Fruit fly (Drosophila melanogaster) whole organism, wandering third instar larva: ENCODE measurements around the gene CG10663.
A peak's percentile ranks its signal among the peaks of the same experiment; 100 is the strongest.

ENCODE experiments used
- Abd-B ChIP-seq: fragments of >200 bp; optimal IDR thresholded peaks from 2 replicates; lab custom pipeline; 2017; ENCODE audit warnings: missing biosample characterization, missing genetic modification characterization
- CG32264 ChIP-seq: fragments of 200-800 bp; sonication (Bioruptor generic); optimal IDR thresholded peaks from 2 replicates; lab custom pipeline; 2016; ENCODE audit warnings: missing biosample characterization, missing genetic modification characterization
- CG9705 ChIP-seq: fragments of 200-800 bp; sonication (Bioruptor generic); optimal IDR thresholded peaks from 2 replicates; lab custom pipeline; 2018; ENCODE audit warnings: missing biosample characterization, mild to moderate bottlenecking, missing genetic modification characterization
- CrebA ChIP-seq: fragments of 200-800 bp; sonication (Bioruptor generic); optimal IDR thresholded peaks from 2 replicates; lab custom pipeline; 2016; ENCODE audit warnings: missing biosample characterization, mild to moderate bottlenecking, missing genetic modification characterization, borderline replicate concordance
- Dfd ChIP-seq: fragments of >200 bp; optimal IDR thresholded peaks from 2 replicates; lab custom pipeline; 2017; ENCODE audit warnings: missing biosample characterization, missing genetic modification characterization
- Dif ChIP-seq: fragments of 200-275, 200-300 bp; sonication (Bioruptor generic); optimal IDR thresholded peaks from 2 replicates; lab custom pipeline; 2018; ENCODE audit warnings: missing biosample characterization, missing genetic modification characterization; ENCODE audit not compliant: partially characterized antibody
- GATAd ChIP-seq: sonication (Bioruptor generic); optimal IDR thresholded peaks from 2 replicates; lab custom pipeline; 2016; ENCODE audit warnings: missing biosample characterization, missing genetic modification characterization
- HLH106 ChIP-seq: fragments of 200-800 bp; optimal IDR thresholded peaks from 3 replicates; lab custom pipeline; 2019; ENCODE audit warnings: missing biosample characterization, mild to moderate bottlenecking, missing genetic modification characterization, moderate library complexity
- Hnf4 ChIP-seq: fragments of 200-800 bp; sonication (Bioruptor generic); optimal IDR thresholded peaks from 2 replicates; lab custom pipeline; 2016; ENCODE audit warnings: missing biosample characterization, mild to moderate bottlenecking, missing genetic modification characterization
- Hr78 ChIP-seq: fragments of >200 bp; optimal IDR thresholded peaks from 2 replicates; lab custom pipeline; 2017; ENCODE audit warnings: missing biosample characterization, missing genetic modification characterization
- Hr83 ChIP-seq: fragments of 200-300 bp; sonication (Bioruptor generic); optimal IDR thresholded peaks from 2 replicates; lab custom pipeline; 2016; ENCODE audit warnings: missing biosample characterization, mild to moderate bottlenecking, missing genetic modification characterization, moderate library complexity; ENCODE audit not compliant: poor library complexity, severe bottlenecking
- Jra ChIP-seq: sonication (Bioruptor generic); optimal IDR thresholded peaks from 2 replicates; lab custom pipeline; 2016; ENCODE audit warnings: missing biosample characterization, missing genetic modification characterization
- Mio ChIP-seq: sonication (Bioruptor generic); optimal IDR thresholded peaks from 2 replicates; lab custom pipeline; 2016; ENCODE audit warnings: missing biosample characterization, missing genetic modification characterization
- Myc ChIP-seq: fragments of >200 bp; optimal IDR thresholded peaks from 2 replicates; lab custom pipeline; 2017
- N ChIP-seq: fragments of >200 bp; optimal IDR thresholded peaks from 2 replicates; lab custom pipeline; 2018; ENCODE audit warnings: missing biosample characterization, missing external identifiers, missing genetic modification characterization
- OdsH ChIP-seq: fragments of 200-800 bp; sonication (Bioruptor generic); optimal IDR thresholded peaks from 2 replicates; lab custom pipeline; 2016; ENCODE audit warnings: missing biosample characterization, mild to moderate bottlenecking, missing genetic modification characterization
- Rel ChIP-seq, 2 experiments: fragments of 200-800 bp; sonication (Bioruptor generic) in 1 of 2; optimal IDR thresholded peaks; 2 replicates in 1 of 2; 3 replicates in 1 of 2; lab custom pipeline; 2016 to 2019; ENCODE audit warnings: mild to moderate bottlenecking in 2 of 2, missing biosample characterization in 2 of 2, missing genetic modification characterization in 2 of 2, moderate library complexity in 1 of 2
- Sp1 ChIP-seq: fragments of 200-800 bp; sonication (Bioruptor generic); optimal IDR thresholded peaks from 3 replicates; lab custom pipeline; 2019; ENCODE audit warnings: missing biosample characterization, mild to moderate bottlenecking, missing genetic modification characterization, moderate library complexity
- Vsx2 ChIP-seq: fragments of 200-300, 225-300 bp; sonication (Bioruptor generic); optimal IDR thresholded peaks from 2 replicates; lab custom pipeline; 2018; ENCODE audit warnings: missing biosample characterization, missing genetic modification characterization; ENCODE audit not compliant: partially characterized antibody
- br ChIP-seq: fragments of 200-800 bp; sonication (Bioruptor generic); optimal IDR thresholded peaks from 2 replicates; lab custom pipeline; 2016; ENCODE audit warnings: missing biosample characterization, missing genetic modification characterization
- brk ChIP-seq: fragments of 200-800 bp; sonication (Bioruptor generic); optimal IDR thresholded peaks from 2 replicates; lab custom pipeline; 2016; ENCODE audit warnings: missing biosample characterization, mild to moderate bottlenecking, missing genetic modification characterization
- dl ChIP-seq, 2 experiments: fragments of 175-275, 200-275 bp in 1 of 2; fragments of 200-275 bp in 1 of 2; sonication (Bioruptor generic); optimal IDR thresholded peaks; lab custom pipeline; 2018; ENCODE audit warnings: mild to moderate bottlenecking in 2 of 2, missing biosample characterization in 2 of 2, missing genetic modification characterization in 2 of 2, moderate library complexity in 2 of 2; ENCODE audit not compliant: partially characterized antibody in 2 of 2, insufficient read depth in 1 of 2
- dmrt93B ChIP-seq: fragments of 200-800 bp; sonication (Bioruptor generic); optimal IDR thresholded peaks from 2 replicates; lab custom pipeline; 2018; ENCODE audit warnings: missing biosample characterization, mild to moderate bottlenecking, missing genetic modification characterization
- dsf ChIP-seq: sonication (Bioruptor generic); optimal IDR thresholded peaks from 2 replicates; lab custom pipeline; 2016; ENCODE audit warnings: missing biosample characterization, missing genetic modification characterization, borderline replicate concordance
- ey ChIP-seq: fragments of 200-800 bp; sonication (Bioruptor generic); optimal IDR thresholded peaks from 2 replicates; lab custom pipeline; 2016; ENCODE audit warnings: missing biosample characterization, missing genetic modification characterization
- foxo ChIP-seq, 2 experiments: fragments of 200-800 bp; sonication (Bioruptor generic); optimal IDR thresholded peaks; 2 replicates in 1 of 2; 3 replicates in 1 of 2; lab custom pipeline; 2016 to 2017; ENCODE audit warnings: missing biosample characterization in 2 of 2, missing genetic modification characterization in 2 of 2
- fru ChIP-seq: fragments of 200-800 bp; sonication (Bioruptor generic); optimal IDR thresholded peaks from 3 replicates; lab custom pipeline; 2016; ENCODE audit warnings: missing biosample characterization, mild to moderate bottlenecking, missing genetic modification characterization
- h ChIP-seq: fragments of 200-800 bp; sonication (Bioruptor generic); optimal IDR thresholded peaks from 3 replicates; lab custom pipeline; 2016; ENCODE audit warnings: missing biosample characterization, mild to moderate bottlenecking, missing genetic modification characterization
- jim ChIP-seq: fragments of 175-275, 200-325 bp; sonication (Bioruptor generic); optimal IDR thresholded peaks from 2 replicates; lab custom pipeline; 2016; ENCODE audit warnings: missing biosample characterization, mild to moderate bottlenecking, missing genetic modification characterization
- lola ChIP-seq: fragments of >200 bp; optimal IDR thresholded peaks from 2 replicates; lab custom pipeline; 2017; ENCODE audit warnings: missing biosample characterization, missing genetic modification characterization
- pan ChIP-seq: fragments of >200 bp; optimal IDR thresholded peaks from 2 replicates; lab custom pipeline; 2017
- psq ChIP-seq: fragments of 200-800 bp; sonication (Bioruptor generic); optimal IDR thresholded peaks from 3 replicates; lab custom pipeline; 2017; ENCODE audit warnings: missing biosample characterization, mild to moderate bottlenecking, missing genetic modification characterization, moderate library complexity
- rgr ChIP-seq: fragments of 200-800 bp; sonication (Bioruptor generic); optimal IDR thresholded peaks from 3 replicates; lab custom pipeline; 2016; ENCODE audit warnings: missing biosample characterization, mild to moderate bottlenecking, missing genetic modification characterization
- sage ChIP-seq: fragments of 200-800 bp; sonication (Bioruptor generic); optimal IDR thresholded peaks from 2 replicates; lab custom pipeline; 2016; ENCODE audit warnings: missing biosample characterization, mild to moderate bottlenecking, missing genetic modification characterization
- sv ChIP-seq: fragments of 200-800 bp; sonication (Bioruptor generic); optimal IDR thresholded peaks from 3 replicates; lab custom pipeline; 2016; ENCODE audit warnings: missing biosample characterization, missing genetic modification characterization
- tai ChIP-seq: sonication (Bioruptor generic); optimal IDR thresholded peaks from 2 replicates; lab custom pipeline; 2016; ENCODE audit warnings: missing biosample characterization, missing genetic modification characterization
- usp ChIP-seq: fragments of >200 bp; optimal IDR thresholded peaks from 2 replicates; lab custom pipeline; 2017; ENCODE audit warnings: missing biosample characterization, missing genetic modification characterization
- woc ChIP-seq: sonication (Bioruptor generic); optimal IDR thresholded peaks from 2 replicates; lab custom pipeline; 2016; ENCODE audit warnings: missing biosample characterization, mild to moderate bottlenecking, missing genetic modification characterization

CG10663 gene

dm6 chr3L:12532220-12532619, 47.4 kb upstream of the CG10663 start:
- no peak for TF ChIP-seq dmrt93B
- TF ChIP-seq dl (GFP tag; optimal IDR thresholded peaks at IDR 0.05; lab: Kevin White, UChicago; ENCODE audit: insufficient read depth in 1 of 2, partially characterized antibody in 2 of 2), result no peak
- no peak for TF ChIP-seq Jra
- no peak for TF ChIP-seq ey (GFP tag; lab: Kevin White, UChicago)
- TF ChIP-seq usp (GFP tag; lab: Kevin White, UChicago), result no peak
- no peak for TF ChIP-seq woc (GFP tag; lab: Kevin White, UChicago)
- no peak for TF ChIP-seq br
- no peak for TF ChIP-seq brk (GFP tag; lab: Kevin White, UChicago)
- TF ChIP-seq Abd-B (GFP tag; lab: Kevin White, UChicago), result no peak
- TF ChIP-seq lola (GFP tag; lab: Kevin White, UChicago), result no peak
- TF ChIP-seq pan, result no peak

- TF ChIP-seq Hnf4 (GFP tag; lab: Kevin White, UChicago) (no peak), Sp1 (peak; percentile 21), h (GFP tag; lab: Kevin White, UChicago) (peak; percentile 11), Rel (GFP tag; optimal IDR thresholded peaks at IDR 0.05; lab: Kevin White, UChicago) (no peak), Rel (tag; optimal IDR thresholded peaks at IDR 0.05; lab: Kevin White, UChicago) (peak; percentile 63), sage (GFP tag; lab: Kevin White, UChicago) (no peak), tai (GFP tag; lab: Kevin White, UChicago) (no peak), Abd-B (GFP tag; lab: Kevin White, UChicago) (no peak)
Measured at dm6 chr3L:12530044-12530443, 45.2 kb upstream of the CG10663 start, which contains the start of gene nst. Gene nst (minus strand): TSS chr3L:12530171.

dm6 chr3L:12529431-12530007, 44.7 kb upstream of the CG10663 start:
- TF ChIP-seq Hr83 (GFP tag; lab: Kevin White, UChicago) (peak; percentile 9), CrebA (GFP tag; lab: Kevin White, UChicago) (no peak), Hr78 (no peak), CG9705 (GFP tag; lab: Kevin White, UChicago) (no peak), Mio (GFP tag; lab: Kevin White, UChicago) (no peak), br (peak; percentile 61), Abd-B (GFP tag; lab: Kevin White, UChicago) (no peak), tai (GFP tag; lab: Kevin White, UChicago) (no peak), Vsx2 (GFP tag; lab: Kevin White, UChicago) (no peak), woc (GFP tag; lab: Kevin White, UChicago) (peak; percentile 39), h (GFP tag; lab: Kevin White, UChicago) (peak; percentile 44), Hnf4 (GFP tag; lab: Kevin White, UChicago) (peak; percentile 64), ey (GFP tag; lab: Kevin White, UChicago) (peak; percentile 54), OdsH (GFP tag; lab: Kevin White, UChicago) (peak; percentile 55), Myc (lab: Kevin White, UChicago) (no peak), Jra (peak; percentile 68), foxo (GFP tag; optimal IDR thresholded peaks at IDR 0.05; lab: Kevin White, UChicago) (peak in 1 of 2 experiments; percentile 77), Dfd (GFP tag; lab: Kevin White, UChicago) (no peak), sv (no peak), brk (GFP tag; lab: Kevin White, UChicago) (no peak), psq (peak; percentile 22), Sp1 (peak; percentile 47), fru (GFP tag; lab: Kevin White, UChicago) (peak; percentile 61), rgr (peak; percentile 63), usp (GFP tag; lab: Kevin White, UChicago) (no peak), Dif (GFP tag; lab: Kevin White, UChicago) (no peak), Rel (GFP tag; optimal IDR thresholded peaks at IDR 0.05; lab: Kevin White, UChicago) (no peak), Rel (tag; optimal IDR thresholded peaks at IDR 0.05; lab: Kevin White, UChicago) (no peak), lola (GFP tag; lab: Kevin White, UChicago) (no peak), dmrt93B (no peak), HLH106 (tag; lab: Kevin White, UChicago) (peak; percentile 41), pan (no peak), GATAd (GFP tag; lab: Kevin White, UChicago) (no peak), jim (GFP tag; lab: Kevin White, UChicago) (no peak), sage (GFP tag; lab: Kevin White, UChicago) (no peak), CG32264 (peak; percentile 27), N (GFP tag; lab: Kevin White, UChicago) (no peak), dl (GFP tag; optimal IDR thresholded peaks at IDR 0.05; lab: Kevin White, UChicago; ENCODE audit: insufficient read depth in 1 of 2, partially characterized antibody in 2 of 2) (no peak), dsf (GFP tag; lab: Kevin White, UChicago) (no peak)
